Worm (Caenorhabditis elegans) whole organism, L4 larva: ENCODE results near the gene C05G5.7.

Experiments
- D1046.2 ChIP-seq: fragments of 200-800 bp; sonication (Bioruptor generic); IDR thresholded peaks from 2 replicates; pipeline ENCODE4 v1.3.6; 2022; ENCODE audit warnings: missing genetic modification characterization, missing compliant biosample characterization
- F10B5.3 ChIP-seq: sonication (generic microtip); optimal IDR thresholded peaks from 2 replicates; lab custom pipeline; 2016; ENCODE audit warnings: mild to moderate bottlenecking, missing genetic modification characterization, missing compliant biosample characterization
- F37D6.2 ChIP-seq: sonication (generic microtip); optimal IDR thresholded peaks from 2 replicates; lab custom pipeline; 2016; ENCODE audit warnings: mild to moderate bottlenecking, missing genetic modification characterization, missing compliant biosample characterization
- F49E8.2 ChIP-seq: sonication (generic microtip); optimal IDR thresholded peaks from 2 replicates; lab custom pipeline; 2016; ENCODE audit warnings: missing compliant biosample characterization, mild to moderate bottlenecking, missing genetic modification characterization, borderline replicate concordance
- ZK337.2 ChIP-seq: fragments of 200-800 bp; sonication (Bioruptor generic); IDR thresholded peaks from 2 replicates; pipeline ENCODE4 v1.3.6; 2022; ENCODE audit warnings: missing genetic modification reagents, missing genetic modification characterization, missing compliant biosample characterization
- aha-1 ChIP-seq: fragments of 150-350 bp; peaks from one replicate; lab custom pipeline; 2014; ENCODE audit warnings: missing biosample characterization, missing genetic modification characterization
- aly-2 ChIP-seq: sonication (generic microtip); optimal IDR thresholded peaks from 2 replicates; lab custom pipeline; 2018; ENCODE audit warnings: missing biosample characterization, missing genetic modification characterization
- ceh-20 ChIP-seq: fragments of 200-800 bp; sonication (Bioruptor generic); IDR thresholded peaks from 2 replicates; pipeline ENCODE4 v1.3.6; 2022; ENCODE audit warnings: missing genetic modification reagents, missing genetic modification characterization, missing compliant biosample characterization
- ceh-32 ChIP-seq: sonication (generic microtip); optimal IDR thresholded peaks from 2 replicates; lab custom pipeline; 2016; ENCODE audit warnings: mild to moderate bottlenecking, missing genetic modification characterization, missing compliant biosample characterization; ENCODE audit not compliant: poor library complexity
- ceh-44 ChIP-seq: fragments of 200-800 bp; sonication (Bioruptor generic); IDR thresholded peaks from 2 replicates; pipeline ENCODE4 v1.3.6; 2022; ENCODE audit warnings: missing genetic modification reagents, missing genetic modification characterization, missing compliant biosample characterization
- cey-2 ChIP-seq: sonication (generic microtip); optimal IDR thresholded peaks from 3 replicates; lab custom pipeline; 2017; ENCODE audit warnings: missing genetic modification characterization, mild to moderate bottlenecking, missing compliant biosample characterization, antibody characterized with exemption, borderline replicate concordance; ENCODE audit not compliant: insufficient read depth
- daf-16 ChIP-seq, 3 experiments: sonication (generic microtip); optimal IDR thresholded peaks; 2 replicates each; lab custom pipeline; 2016 to 2017; ENCODE audit warnings: missing genetic modification characterization in 3 of 3, missing genetic modification reagents in 3 of 3, mild to moderate bottlenecking in 2 of 3, missing compliant biosample characterization in 2 of 3, missing biosample characterization in 1 of 3, moderate library complexity in 1 of 3
- daf-19 ChIP-seq: fragments of 200-800 bp; sonication (Bioruptor generic); conservative IDR thresholded peaks from 2 replicates; pipeline ENCODE4 v1.3.6; 2022; ENCODE audit warnings: missing genetic modification characterization, missing compliant biosample characterization
- daf-8 ChIP-seq: fragments of 200-800 bp; sonication (Bioruptor generic); IDR thresholded peaks from 2 replicates; pipeline ENCODE4 v1.3.6; 2022; ENCODE audit warnings: missing genetic modification characterization, missing compliant biosample characterization
- dmd-6 ChIP-seq: fragments of 200-800 bp; sonication (Bioruptor generic); IDR thresholded peaks from 2 replicates; pipeline ENCODE4 v1.3.6; 2022; ENCODE audit warnings: missing genetic modification reagents, missing genetic modification characterization, missing compliant biosample characterization
- dmd-9 ChIP-seq: fragments of 200-800 bp; sonication (Bioruptor generic); IDR thresholded peaks from 2 replicates; pipeline ENCODE4 v1.3.6; 2022; ENCODE audit warnings: missing genetic modification reagents, missing genetic modification characterization, missing compliant biosample characterization
- duxl-1 ChIP-seq: sonication (generic microtip); optimal IDR thresholded peaks from 2 replicates; lab custom pipeline; 2016; ENCODE audit warnings: mild to moderate bottlenecking, missing genetic modification characterization, moderate library complexity, missing compliant biosample characterization; ENCODE audit not compliant: poor library complexity
- egl-27 ChIP-seq: sonication (generic microtip); optimal IDR thresholded peaks from 3 replicates; lab custom pipeline; 2017; ENCODE audit warnings: missing biosample characterization, missing genetic modification reagents, missing genetic modification characterization
- hlh-11 ChIP-seq: fragments of 200-800 bp; sonication (Bioruptor generic); optimal IDR thresholded peaks from 2 replicates; lab custom pipeline; 2018; ENCODE audit warnings: mild to moderate bottlenecking, missing genetic modification characterization, missing compliant biosample characterization
- hlh-30 ChIP-seq: sonication (generic microtip); optimal IDR thresholded peaks from 2 replicates; lab custom pipeline; 2017; ENCODE audit warnings: antibody characterized with exemption, mild to moderate bottlenecking, missing genetic modification characterization, missing compliant biosample characterization; ENCODE audit not compliant: insufficient read depth
- jun-1 ChIP-seq: fragments of 150-350 bp; optimal IDR thresholded peaks from 2 replicates; lab custom pipeline; 2014; ENCODE audit warnings: missing biosample characterization, missing genetic modification reagents, missing genetic modification characterization
- lin-13 ChIP-seq: fragments of 150-350 bp; optimal IDR thresholded peaks from 2 replicates; lab custom pipeline; 2014; ENCODE audit warnings: missing biosample characterization, missing genetic modification reagents, missing genetic modification characterization
- lin-29 ChIP-seq: fragments of 200-800 bp; sonication (Bioruptor generic); IDR thresholded peaks from 2 replicates; pipeline ENCODE4 v1.3.6; 2022; ENCODE audit warnings: missing genetic modification reagents, missing genetic modification characterization, missing compliant biosample characterization
- lsy-2 ChIP-seq, 2 experiments: fragments of 150-350 bp in 1 of 2; sonication (generic microtip) in 1 of 2; optimal IDR thresholded peaks; 2 replicates each; lab custom pipeline; 2014 to 2017; ENCODE audit warnings: missing biosample characterization in 2 of 2, missing genetic modification characterization in 2 of 2
- madf-5 ChIP-seq, 2 experiments: fragments of 200-800 bp; sonication (Bioruptor generic); IDR thresholded peaks; 2 replicates each; pipeline ENCODE4 v1.3.6; 2022; ENCODE audit warnings: missing compliant biosample characterization in 2 of 2, missing genetic modification characterization in 2 of 2
- madf-9 ChIP-seq: fragments of 200-800 bp; sonication (Bioruptor generic); conservative IDR thresholded peaks from 2 replicates; pipeline ENCODE4 v1.3.6; 2022; ENCODE audit warnings: missing genetic modification reagents, missing genetic modification characterization, missing compliant biosample characterization
- mdl-1 ChIP-seq, 2 experiments: fragments of 150-350 bp in 1 of 2; sonication (generic microtip) in 1 of 2; optimal IDR thresholded peaks; 2 replicates each; lab custom pipeline; 2014 to 2017; ENCODE audit warnings: missing biosample characterization in 2 of 2, missing genetic modification characterization in 2 of 2
- mxl-3 ChIP-seq: fragments of 200-800 bp; sonication (Bioruptor generic); optimal IDR thresholded peaks from 2 replicates; lab custom pipeline; 2018; ENCODE audit warnings: mild to moderate bottlenecking, missing genetic modification characterization, missing compliant biosample characterization
- nhr-111 ChIP-seq: fragments of 200-800 bp; sonication (Bioruptor generic); optimal IDR thresholded peaks from 2 replicates; lab custom pipeline; 2018; ENCODE audit warnings: mild to moderate bottlenecking, missing genetic modification characterization, missing compliant biosample characterization
- nhr-237 ChIP-seq: sonication (generic microtip); optimal IDR thresholded peaks from 2 replicates; lab custom pipeline; 2017; ENCODE audit warnings: missing biosample characterization, missing genetic modification characterization
- nhr-28 ChIP-seq: fragments of 150-350 bp; optimal IDR thresholded peaks from 2 replicates; lab custom pipeline; 2014; ENCODE audit warnings: missing biosample characterization, missing genetic modification characterization
- nhr-6 ChIP-seq: fragments of 150-350 bp; optimal IDR thresholded peaks from 2 replicates; lab custom pipeline; 2014; ENCODE audit warnings: missing biosample characterization, missing genetic modification characterization
- nhr-77 ChIP-seq: fragments of 150-350 bp; optimal IDR thresholded peaks from 2 replicates; lab custom pipeline; 2014; ENCODE audit warnings: missing biosample characterization, missing genetic modification characterization
- pha-4 ChIP-seq, 2 experiments: fragments of 150-350 bp in 1 of 2; fragments of 200-800 bp in 1 of 2; sonication (Bioruptor generic) in 1 of 2; IDR thresholded peaks in 1 of 2; optimal IDR thresholded peaks in 1 of 2; 2 replicates each; pipeline versions ENCODE4 v1.3.6 to Lab custom; 2014 to 2022; ENCODE audit warnings: missing genetic modification characterization in 2 of 2, missing genetic modification reagents in 2 of 2, missing biosample characterization in 1 of 2, missing compliant biosample characterization in 1 of 2
- pqm-1 ChIP-seq: sonication (generic microtip); optimal IDR thresholded peaks from 2 replicates; lab custom pipeline; 2017; ENCODE audit warnings: missing biosample characterization, missing genetic modification characterization
- skn-1 ChIP-seq: fragments of 150-350 bp; optimal IDR thresholded peaks from 2 replicates; lab custom pipeline; 2014; ENCODE audit warnings: missing biosample characterization, missing genetic modification characterization
- snpc-1.2 ChIP-seq: fragments of 200-800 bp; sonication (Bioruptor generic); IDR thresholded peaks from 2 replicates; pipeline ENCODE4 v1.3.6; 2022; ENCODE audit warnings: missing genetic modification reagents, missing genetic modification characterization, missing compliant biosample characterization
- spr-3 ChIP-seq: fragments of 200-800 bp; sonication (Bioruptor generic); optimal IDR thresholded peaks from 2 replicates; lab custom pipeline; 2018; ENCODE audit warnings: mild to moderate bottlenecking, missing genetic modification characterization, missing compliant biosample characterization
- tra-1 ChIP-seq: fragments of 200-800 bp; sonication (Bioruptor generic); IDR thresholded peaks from 2 replicates; pipeline ENCODE4 v1.3.6; 2022; ENCODE audit warnings: missing genetic modification reagents, missing genetic modification characterization, missing compliant biosample characterization
- unc-130 ChIP-seq: sonication (generic microtip); optimal IDR thresholded peaks from 2 replicates; lab custom pipeline; 2016; ENCODE audit warnings: missing genetic modification reagents, missing genetic modification characterization, missing compliant biosample characterization
- unc-39 ChIP-seq: sonication (generic microtip); optimal IDR thresholded peaks from 2 replicates; lab custom pipeline; 2017; ENCODE audit warnings: missing biosample characterization, missing genetic modification characterization
- unc-62 ChIP-seq, 3 experiments: fragments of 150-350 bp in 1 of 3; sonication (generic microtip); optimal IDR thresholded peaks in 2 of 3; peaks in 1 of 3; 1 replicate in 1 of 3; 2 replicates in 2 of 3; lab custom pipeline; 2014 to 2017; ENCODE audit warnings: missing biosample characterization in 3 of 3, missing genetic modification characterization in 3 of 3, missing genetic modification reagents in 3 of 3, missing genotype in 1 of 3
- vab-7 ChIP-seq: fragments of 200-800 bp; sonication (Bioruptor generic); IDR thresholded peaks from 2 replicates; pipeline ENCODE4 v1.3.6; 2022; ENCODE audit warnings: missing genetic modification reagents, missing genetic modification characterization, missing compliant biosample characterization

The C05G5.7 gene

ce11 chrX:14783434-14784142 lies 40.0 kb upstream of the C05G5.7 start (continued):
- TF ChIP-seq nhr-77 (no peak), pqm-1 (tag; lab: Kevin White, UChicago) (peak; percentile 81), lsy-2 (tag; optimal IDR thresholded peaks at IDR 0.05; lab: Kevin White, UChicago) (no peak), mdl-1 (tag; optimal IDR thresholded peaks at IDR 0.05; lab: Kevin White, UChicago) (peak in 1 of 2 experiments; percentile 65), ceh-44 (GFP tag; lab: Robert Waterston, UW) (no peak), ceh-32 (no peak), ceh-20 (peak; percentile 56; the same call in 1 of the 2 replicates), pha-4 (GFP tag; IDR thresholded peaks at IDR 0.05; lab: Robert Waterston, UW) (0 out of 2 replicates have a peak, but pooled peaks have one; percentile 39), pha-4 (tag; optimal IDR thresholded peaks at IDR 0.05; lab: Kevin White, UChicago) (no peak), madf-9 (GFP tag; lab: Robert Waterston, UW) (no peak), dmd-6 (GFP tag; lab: Robert Waterston, UW) (peak; percentile 95), ZK337.2 (GFP tag; lab: Robert Waterston, UW) (no peak), skn-1 (no peak), lin-29 (GFP tag; lab: Robert Waterston, UW) (no peak), dmd-9 (GFP tag; lab: Robert Waterston, UW) (no peak), F37D6.2 (tag; lab: Kevin White, UChicago) (no peak), nhr-6 (tag; lab: Kevin White, UChicago) (no peak), jun-1 (tag; lab: Kevin White, UChicago) (no peak), daf-8 (GFP tag; lab: Robert Waterston, UW) (no peak), nhr-237 (tag; lab: Kevin White, UChicago) (no peak), lin-13 (no peak), nhr-111 (GFP tag; lab: Kevin White, UChicago) (no peak), daf-19 (no peak), unc-39 (tag; lab: Kevin White, UChicago) (no peak), vab-7 (GFP tag; lab: Robert Waterston, UW) (no peak), F49E8.2 (tag; lab: Kevin White, UChicago) (no peak), egl-27 (tag; lab: Kevin White, UChicago) (no peak), tra-1 (GFP tag; lab: Robert Waterston, UW) (peak; percentile 93), F10B5.3 (no peak), snpc-1.2 (GFP tag; lab: Robert Waterston, UW) (no peak), cey-2 (no peak), hlh-11 (peak; percentile 87), unc-130 (GFP tag; lab: Kevin White, UChicago) (no peak), daf-16 (GFP tag; optimal IDR thresholded peaks at IDR 0.05; lab: Kevin White, UChicago) (peak in 1 of 2 experiments; percentile 59), daf-16 (tag; optimal IDR thresholded peaks at IDR 0.05; lab: Kevin White, UChicago) (peak; percentile 77), aly-2 (tag; lab: Kevin White, UChicago) (no peak), madf-5 (GFP tag; IDR thresholded peaks at IDR 0.05; lab: Robert Waterston, UW) (no peak)
- TF ChIP-seq, all 104 proteins: peak for 21

ce11 chrX:14780176-14780575 lies 36.6 kb upstream of the C05G5.7 start:
- TF ChIP-seq mdl-1 (tag; optimal IDR thresholded peaks at IDR 0.05; lab: Kevin White, UChicago) (peak in 1 of 2 experiments; percentile 33), unc-62 (GFP tag; optimal IDR thresholded peaks at IDR 0.05 in 1 of 2; lab: Kevin White, UChicago) (peak in 1 of 2 experiments; percentile 89), unc-62 (tag; optimal IDR thresholded peaks at IDR 0.05; lab: Kevin White, UChicago) (no peak), aha-1 (tag; lab: Kevin White, UChicago) (no peak), hlh-11 (peak; percentile 22), mxl-3 (peak; percentile 25), nhr-28 (peak; percentile 34), ceh-20 (peak; percentile 83; the same call in 1 of the 2 replicates), duxl-1 (tag; lab: Kevin White, UChicago) (no peak), D1046.2 (GFP tag; lab: Robert Waterston, UW) (no peak), dmd-6 (GFP tag; lab: Robert Waterston, UW) (peak; percentile 77), hlh-30 (tag; lab: Kevin White, UChicago) (peak; percentile 30), spr-3 (GFP tag; lab: Kevin White, UChicago) (no peak), nhr-77 (no peak)
